Fruit fly (Drosophila melanogaster): Measurements from ENCODE around the gene vri.
A peak's percentile ranks its signal among the peaks of the same experiment; 100 is the strongest.

DNA sequence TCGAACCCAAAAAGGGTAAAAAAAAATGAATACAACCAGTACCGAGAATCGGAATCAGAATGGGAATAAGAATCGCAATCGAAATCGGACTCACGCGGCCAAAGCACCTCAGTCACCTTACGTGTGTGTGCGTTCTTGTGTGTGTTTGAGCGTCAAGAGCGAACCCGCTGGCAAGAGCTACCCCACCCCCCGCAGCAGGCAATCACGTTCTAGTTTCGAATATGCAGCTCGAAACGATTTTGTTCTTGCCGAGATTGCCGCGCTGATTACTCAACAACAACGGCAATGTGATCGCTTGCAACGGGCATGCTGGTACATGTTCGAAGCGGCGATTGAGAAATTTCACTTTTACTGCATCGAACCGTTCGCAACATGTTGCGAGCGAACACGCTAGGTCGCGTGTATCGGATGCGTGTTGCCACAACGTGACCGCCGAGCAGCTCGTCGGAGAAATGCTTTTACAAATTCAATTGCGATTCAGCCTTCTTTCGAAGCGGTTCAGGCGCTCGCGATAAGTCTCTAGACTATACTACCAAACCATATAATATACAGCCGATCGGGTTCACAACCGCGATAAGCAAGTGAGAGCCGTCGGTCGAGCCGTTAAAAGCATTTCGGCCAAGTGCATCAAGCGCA, 16.6 kb downstream of the vri start:
- no peak for TF ChIP-seq Hr39 (GFP tag; optimal IDR thresholded peaks at IDR 0.05)
- TF ChIP-seq Sox14 (GFP tag; optimal IDR thresholded peaks at IDR 0.05): peak; percentile 40
- TF ChIP-seq Hr38 (GFP tag; optimal IDR thresholded peaks at IDR 0.05): no peak
- peak; percentile 90 for TF ChIP-seq Blimp-1 (GFP tag; optimal IDR thresholded peaks at IDR 0.05)
- no peak for TF ChIP-seq CG34406 (GFP tag; optimal IDR thresholded peaks at IDR 0.05)
- TF ChIP-seq acj6 (GFP tag; optimal IDR thresholded peaks at IDR 0.05): no peak
